Worm (Caenorhabditis elegans) whole organism, young adult: Measurements from ENCODE around the gene cylc-1.
"Not testable (repeated sequence)": the region's sequence is repeated elsewhere in the genome, so short reads cannot be mapped to it uniquely, and the experiment has no call there.

ENCODE experiments used
- B0019.2 ChIP-seq: fragments of 200-800 bp; sonication (Bioruptor generic); conservative IDR thresholded peaks from 2 replicates; pipeline ENCODE4 v1.3.6; 2022; ENCODE audit warnings: missing genetic modification reagents, missing genetic modification characterization, missing compliant biosample characterization
- B0336.3 ChIP-seq: fragments of 200-800 bp; sonication (Bioruptor generic); IDR thresholded peaks from 2 replicates; pipeline ENCODE4 v1.3.6; 2022; ENCODE audit warnings: missing genetic modification characterization, missing compliant biosample characterization
- C17E4.6 ChIP-seq: fragments of 200-800 bp; sonication (Bioruptor generic); IDR thresholded peaks from 2 replicates; pipeline ENCODE4 v1.3.6; 2022; ENCODE audit warnings: missing genetic modification reagents, missing genetic modification characterization, missing compliant biosample characterization
- D2030.7 ChIP-seq: fragments of 200-800 bp; sonication (Bioruptor generic); IDR thresholded peaks from 2 replicates; pipeline ENCODE4 v1.3.6; 2022; ENCODE audit warnings: missing genetic modification reagents, missing genetic modification characterization, missing compliant biosample characterization
- F22D6.2 ChIP-seq: sonication (generic microtip); optimal IDR thresholded peaks from 2 replicates; lab custom pipeline; 2016; ENCODE audit warnings: mild to moderate bottlenecking, missing genetic modification characterization, missing compliant biosample characterization
- F33H1.4 ChIP-seq: fragments of 200-800 bp; sonication (Bioruptor generic); IDR thresholded peaks from 2 replicates; pipeline ENCODE4 v1.3.6; 2022; ENCODE audit warnings: missing genetic modification reagents, missing genetic modification characterization, missing compliant biosample characterization
- F49E8.2 ChIP-seq: sonication (generic microtip); optimal IDR thresholded peaks from 3 replicates; lab custom pipeline; 2017; ENCODE audit warnings: missing genetic modification characterization, mild to moderate bottlenecking, missing compliant biosample characterization, antibody characterized with exemption, moderate library complexity; ENCODE audit not compliant: insufficient read depth
- Y53G8AR.9 ChIP-seq: fragments of 200-800 bp; sonication (Bioruptor generic); conservative IDR thresholded peaks from 2 replicates; pipeline ENCODE4 v1.3.6; 2022; ENCODE audit warnings: missing genetic modification reagents, missing genetic modification characterization, missing compliant biosample characterization
- Y56A3A.18 ChIP-seq: fragments of 200-800 bp; sonication (Bioruptor generic); IDR thresholded peaks from 2 replicates; pipeline ENCODE4 v1.3.6; 2022; ENCODE audit warnings: missing genetic modification reagents, missing genetic modification characterization, missing compliant biosample characterization
- Y79H2A.3 ChIP-seq: fragments of 200-800 bp; sonication (Bioruptor generic); conservative IDR thresholded peaks from 2 replicates; pipeline ENCODE4 v1.3.6; 2022; ENCODE audit warnings: missing genetic modification reagents, missing genetic modification characterization, missing compliant biosample characterization
- ZK185.1 ChIP-seq: sonication (generic microtip); optimal IDR thresholded peaks from 2 replicates; lab custom pipeline; 2016; ENCODE audit warnings: mild to moderate bottlenecking, missing genetic modification characterization, missing compliant biosample characterization; ENCODE audit not compliant: poor library complexity, severe bottlenecking
- ama-1 ChIP-seq, 3 experiments: fragments of 150-350 bp in 1 of 3; sonication (generic microtip) in 2 of 3; optimal IDR thresholded peaks; 2 replicates each; lab custom pipeline; 2014 to 2018; ENCODE audit warnings: missing biosample characterization in 2 of 3, missing genetic modification characterization in 2 of 3, missing genetic modification reagents in 2 of 3
- aptf-3 ChIP-seq: fragments of 200-800 bp; sonication (Bioruptor generic); IDR thresholded peaks from 2 replicates; pipeline ENCODE4 v1.3.6; 2022; ENCODE audit warnings: missing genetic modification characterization, missing compliant biosample characterization
- atf-7 ChIP-seq: sonication (generic microtip); optimal IDR thresholded peaks from 2 replicates; lab custom pipeline; 2017; ENCODE audit warnings: mild to moderate bottlenecking, missing genetic modification characterization, missing compliant biosample characterization
- attf-6 ChIP-seq: fragments of 200-800 bp; sonication (Bioruptor generic); IDR thresholded peaks from 2 replicates; pipeline ENCODE4 v1.3.6; 2022; ENCODE audit warnings: missing genetic modification reagents, missing genetic modification characterization, missing compliant biosample characterization
- ceh-100 ChIP-seq: fragments of 200-800 bp; sonication (Bioruptor generic); IDR thresholded peaks from 2 replicates; pipeline ENCODE4 v1.3.6; 2022; ENCODE audit warnings: missing genetic modification reagents, missing genetic modification characterization, missing compliant biosample characterization
- ceh-91 ChIP-seq: fragments of 200-800 bp; sonication (Bioruptor generic); IDR thresholded peaks from 2 replicates; pipeline ENCODE4 v1.3.6; 2022; ENCODE audit warnings: missing genetic modification reagents, missing genetic modification characterization, missing compliant biosample characterization
- dox-1 ChIP-seq: fragments of 200-800 bp; sonication (Bioruptor generic); IDR thresholded peaks from 2 replicates; pipeline ENCODE4 v1.3.6; 2022; ENCODE audit warnings: missing genetic modification reagents, missing genetic modification characterization, missing compliant biosample characterization
- ekl-4 ChIP-seq: fragments of 200-800 bp; sonication (Bioruptor generic); IDR thresholded peaks from 2 replicates; pipeline ENCODE4 v1.3.6; 2022; ENCODE audit warnings: missing genetic modification reagents, missing genetic modification characterization, missing compliant biosample characterization
- hmg-1.2 ChIP-seq: fragments of 200-800 bp; sonication (Bioruptor generic); IDR thresholded peaks from 2 replicates; pipeline ENCODE4 v1.3.6; 2022; ENCODE audit warnings: missing genetic modification reagents, missing genetic modification characterization, missing compliant biosample characterization
- hrde-1 ChIP-seq: sonication (generic microtip); optimal IDR thresholded peaks from 2 replicates; lab custom pipeline; 2016; ENCODE audit warnings: missing genetic modification characterization, mild to moderate bottlenecking, missing compliant biosample characterization, moderate library complexity, missing genotype, missing genetic modification reagents, borderline replicate concordance
- hsf-1 ChIP-seq: fragments of 200-800 bp; sonication (Bioruptor generic); IDR thresholded peaks from 2 replicates; pipeline ENCODE4 v1.3.6; 2022; ENCODE audit warnings: missing genetic modification reagents, missing genetic modification characterization, missing compliant biosample characterization
- lin-35 ChIP-seq, 3 experiments: fragments of 150-350 bp in 2 of 3; sonication (generic microtip) in 1 of 3; optimal IDR thresholded peaks; 2 replicates each; lab custom pipeline; 2014 to 2018; ENCODE audit warnings: missing biosample characterization in 3 of 3, missing genetic modification characterization in 3 of 3, missing genetic modification reagents in 3 of 3
- lsl-1 ChIP-seq: fragments of 200-800 bp; sonication (Bioruptor generic); optimal IDR thresholded peaks from 2 replicates; lab custom pipeline; 2018; ENCODE audit warnings: mild to moderate bottlenecking, missing genetic modification characterization, moderate library complexity, missing compliant biosample characterization
- lsy-27 ChIP-seq: sonication (generic microtip); optimal IDR thresholded peaks from 2 replicates; lab custom pipeline; 2017; ENCODE audit warnings: missing genetic modification characterization, mild to moderate bottlenecking, missing compliant biosample characterization, antibody characterized with exemption, missing genotype, borderline replicate concordance; ENCODE audit not compliant: insufficient read depth
- madf-3 ChIP-seq: fragments of 200-800 bp; sonication (Bioruptor generic); IDR thresholded peaks from 2 replicates; pipeline ENCODE4 v1.3.6; 2022; ENCODE audit warnings: missing genetic modification reagents, missing genetic modification characterization, missing compliant biosample characterization
- madf-6 ChIP-seq: fragments of 200-800 bp; sonication (Bioruptor generic); IDR thresholded peaks from 2 replicates; pipeline ENCODE4 v1.3.6; 2022; ENCODE audit warnings: missing genetic modification reagents, missing genetic modification characterization, missing compliant biosample characterization
- mcd-1 ChIP-seq: fragments of 200-800 bp; sonication (Bioruptor generic); IDR thresholded peaks from 2 replicates; pipeline ENCODE4 v1.3.6; 2022; ENCODE audit warnings: missing genetic modification reagents, missing genetic modification characterization, missing compliant biosample characterization
- nfyb-1 ChIP-seq: fragments of 200-800 bp; sonication (Bioruptor generic); IDR thresholded peaks from 2 replicates; pipeline ENCODE4 v1.3.6; 2022; ENCODE audit warnings: missing genetic modification reagents, missing genetic modification characterization, missing compliant biosample characterization
- nhr-27 ChIP-seq: fragments of 200-800 bp; sonication (Bioruptor generic); optimal IDR thresholded peaks from 2 replicates; lab custom pipeline; 2018; ENCODE audit warnings: mild to moderate bottlenecking, missing genetic modification characterization, moderate library complexity, missing compliant biosample characterization
- nhr-90 ChIP-seq: sonication (generic microtip); optimal IDR thresholded peaks from 2 replicates; lab custom pipeline; 2016; ENCODE audit warnings: missing genotype, mild to moderate bottlenecking, missing genetic modification characterization, missing compliant biosample characterization
- pbrm-1 ChIP-seq: fragments of 200-800 bp; sonication (Bioruptor generic); IDR thresholded peaks from 2 replicates; pipeline ENCODE4 v1.3.6; 2022; ENCODE audit warnings: missing genetic modification reagents, missing genetic modification characterization, missing compliant biosample characterization
- rcor-1 ChIP-seq: fragments of 200-800 bp; sonication (Bioruptor generic); IDR thresholded peaks from 2 replicates; pipeline ENCODE4 v1.3.6; 2022; ENCODE audit warnings: missing genetic modification reagents, missing genetic modification characterization, missing compliant biosample characterization
- rec-8 ChIP-seq, 2 experiments: sonication (generic microtip); optimal IDR thresholded peaks; 2 replicates each; lab custom pipeline; 2016; ENCODE audit warnings: mild to moderate bottlenecking in 2 of 2, missing genetic modification characterization in 2 of 2, missing genetic modification reagents in 2 of 2, missing genotype in 2 of 2, missing biosample characterization in 1 of 2, missing compliant biosample characterization in 1 of 2, moderate library complexity in 1 of 2
- sdz-38 ChIP-seq: sonication (generic microtip); optimal IDR thresholded peaks from 2 replicates; lab custom pipeline; 2016; ENCODE audit warnings: missing genotype, missing genetic modification characterization, missing compliant biosample characterization
- snpc-4 ChIP-seq, 5 experiments: fragments of 150-350 bp in 1 of 5; sonication (generic microtip) in 4 of 5; optimal IDR thresholded peaks; 2 replicates each; lab custom pipeline; 2014 to 2018; ENCODE audit warnings: missing genetic modification characterization in 5 of 5, missing biosample characterization in 3 of 5, antibody characterized with exemption in 2 of 5, mild to moderate bottlenecking in 2 of 5, missing compliant biosample characterization in 2 of 5, missing genotype in 2 of 5, moderate library complexity in 2 of 5, missing genetic modification reagents in 1 of 5
- sptf-2 ChIP-seq: fragments of 200-800 bp; sonication (Bioruptor generic); optimal IDR thresholded peaks from 2 replicates; lab custom pipeline; 2018; ENCODE audit warnings: mild to moderate bottlenecking, missing genetic modification characterization, missing compliant biosample characterization
- tbp1 ChIP-seq: fragments of 200-800 bp; sonication (Bioruptor generic); optimal IDR thresholded peaks from 2 replicates; lab custom pipeline; 2018; ENCODE audit warnings: mild to moderate bottlenecking, missing genetic modification characterization, missing compliant biosample characterization
- xnd-1 ChIP-seq: sonication (generic microtip); optimal IDR thresholded peaks from 2 replicates; lab custom pipeline; 2016; ENCODE audit warnings: missing genotype, missing genetic modification reagents, missing genetic modification characterization, missing compliant biosample characterization
- zfh-2 ChIP-seq: fragments of 200-800 bp; sonication (Bioruptor generic); conservative IDR thresholded peaks from 2 replicates; pipeline ENCODE4 v1.3.6; 2022; ENCODE audit warnings: missing genetic modification reagents, missing genetic modification characterization, missing compliant biosample characterization
- ztf-18 ChIP-seq: sonication (generic microtip); optimal IDR thresholded peaks from 2 replicates; lab custom pipeline; 2016; ENCODE audit warnings: missing genotype, mild to moderate bottlenecking, missing genetic modification characterization, missing compliant biosample characterization
- ztf-25 ChIP-seq: fragments of 200-800 bp; sonication (Bioruptor generic); IDR thresholded peaks from 2 replicates; pipeline ENCODE4 v1.3.6; 2022; ENCODE audit warnings: missing genetic modification reagents, missing genetic modification characterization, missing compliant biosample characterization
- ztf-28 ChIP-seq: fragments of 200-800 bp; sonication (Bioruptor generic); IDR thresholded peaks from 2 replicates; pipeline ENCODE4 v1.3.6; 2022; ENCODE audit warnings: missing genetic modification reagents, missing genetic modification characterization, missing compliant biosample characterization

The cylc-1 gene

DNA sequence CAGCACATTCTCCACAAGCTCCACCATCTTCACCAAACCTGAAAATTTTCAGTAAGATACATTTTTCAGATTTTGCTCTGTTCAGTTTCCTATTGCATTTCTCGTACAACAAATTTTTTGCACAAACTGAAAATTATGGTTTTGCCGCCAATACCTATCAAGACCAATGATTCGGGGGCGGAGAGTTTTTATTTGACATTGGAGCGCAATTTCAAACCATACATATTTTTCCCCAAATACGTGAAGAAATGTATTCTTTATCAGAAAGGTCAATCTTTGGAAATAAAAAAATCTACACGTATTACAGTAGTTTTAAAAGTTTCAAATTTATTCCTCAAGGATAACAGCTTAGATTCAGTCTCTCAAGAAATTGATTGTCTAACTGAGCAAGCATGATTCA lies 40.9 kb upstream of the cylc-1 start, which contains the start of gene F36H12.5:
Gene F36H12.5, plus strand, starts transcription at position 301 of the 400 bp plus-strand sequence.
- TF ChIP-seq zfh-2 (GFP tag; lab: Robert Waterston, UW) (no peak), lsl-1 (GFP tag; lab: Kevin White, UChicago) (no peak), F22D6.2 (no peak), rec-8 (tag; optimal IDR thresholded peaks at IDR 0.05; lab: Kevin White, UChicago) (no peak), sptf-2 (GFP tag; lab: Kevin White, UChicago) (no peak), snpc-4 (GFP tag; optimal IDR thresholded peaks at IDR 0.05; lab: Kevin White, UChicago) (no peak), snpc-4 (tag; optimal IDR thresholded peaks at IDR 0.05; lab: Kevin White, UChicago) (no peak), dox-1 (GFP tag; lab: Robert Waterston, UW) (no peak), lin-35 (GFP tag; optimal IDR thresholded peaks at IDR 0.05; lab: Kevin White, UChicago) (no peak), ZK185.1 (no peak), ztf-18 (tag; lab: Kevin White, UChicago) (no peak), nhr-27 (tag; lab: Kevin White, UChicago) (no peak), nhr-90 (no peak), atf-7 (no peak), sdz-38 (tag; lab: Kevin White, UChicago) (no peak), lsy-27 (tag; lab: Kevin White, UChicago) (no peak)

DNA sequence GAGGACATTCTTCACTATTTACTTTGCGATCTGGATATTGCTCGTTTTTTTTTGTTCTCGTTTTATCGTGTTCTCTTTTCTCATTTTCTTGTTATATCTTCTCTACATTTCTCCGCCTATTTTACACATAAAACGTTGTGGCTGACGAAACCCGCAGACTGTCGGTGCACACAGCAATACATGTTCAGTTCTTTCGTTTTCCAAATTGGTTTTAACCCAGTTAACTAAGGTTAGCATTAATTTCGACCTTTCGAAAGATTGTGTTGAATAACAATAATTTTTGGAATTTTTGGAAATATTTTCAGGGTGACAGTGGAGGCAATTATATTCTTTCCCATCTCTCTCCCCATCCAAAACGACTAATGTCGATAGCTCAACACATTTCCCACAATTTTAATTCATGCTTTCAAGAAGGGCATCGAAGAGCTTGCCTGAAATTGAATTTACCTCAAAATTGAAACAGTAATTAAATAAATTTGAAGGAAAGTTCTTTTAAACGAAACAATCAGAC lies 39.2 kb upstream of the cylc-1 start:
- TF ChIP-seq aptf-3 (GFP tag; lab: Robert Waterston, UW) (0 out of 2 replicates have a peak, but pooled peaks have one; percentile 8), ceh-100 (GFP tag; lab: Robert Waterston, UW) (peak; percentile 35; the same call in 1 of the 2 replicates), B0019.2 (GFP tag; lab: Robert Waterston, UW) (0 out of 2 replicates have a peak, but pooled peaks have one; percentile 28), ztf-25 (GFP tag; lab: Robert Waterston, UW) (0 out of 2 replicates have a peak, but pooled peaks have one; percentile 73), F49E8.2 (tag; lab: Kevin White, UChicago) (peak; percentile 69), D2030.7 (GFP tag; lab: Robert Waterston, UW) (peak; percentile 95), hrde-1 (tag; lab: Kevin White, UChicago) (peak; percentile 42), dox-1 (GFP tag; lab: Robert Waterston, UW) (peak; percentile 89), Y53G8AR.9 (peak; percentile 65; the same call in 1 of the 2 replicates), snpc-4 (GFP tag; optimal IDR thresholded peaks at IDR 0.05; lab: Kevin White, UChicago) (peak; percentile 93), snpc-4 (tag; optimal IDR thresholded peaks at IDR 0.05; lab: Kevin White, UChicago) (peak; percentile 84 to 97 (median 95)), ama-1 (optimal IDR thresholded peaks at IDR 0.05; lab: Kevin White, UChicago) (peak; percentile 26), C17E4.6 (GFP tag; lab: Robert Waterston, UW) (peak; percentile 55; the same call in 1 of the 2 replicates), B0336.3 (GFP tag; lab: Robert Waterston, UW) (0 out of 2 replicates have a peak, but pooled peaks have one; percentile 26), ztf-28 (0 out of 2 replicates have a peak, but pooled peaks have one; percentile 53), xnd-1 (tag; lab: Kevin White, UChicago) (peak; percentile 7), hmg-1.2 (GFP tag; lab: Robert Waterston, UW) (peak; percentile 82), hsf-1 (GFP tag; lab: Robert Waterston, UW) (peak; percentile 63; the same call in 1 of the 2 replicates), nfyb-1 (GFP tag; lab: Robert Waterston, UW) (peak; percentile 62; the same call in 1 of the 2 replicates), mcd-1 (peak; percentile 56; the same call in 1 of the 2 replicates), madf-6 (GFP tag; lab: Robert Waterston, UW) (peak; percentile 80), Y79H2A.3 (GFP tag; lab: Robert Waterston, UW) (0 out of 2 replicates have a peak, but pooled peaks have one; percentile 12), Y56A3A.18 (GFP tag; lab: Robert Waterston, UW) (peak; percentile 41; the same call in 1 of the 2 replicates), ekl-4 (GFP tag; lab: Robert Waterston, UW) (peak; percentile 82), pbrm-1 (GFP tag; lab: Robert Waterston, UW) (peak; percentile 85), lsl-1 (GFP tag; lab: Kevin White, UChicago) (peak; percentile 34), rcor-1 (GFP tag; lab: Robert Waterston, UW) (peak; percentile 38; the same call in 1 of the 2 replicates), F33H1.4 (GFP tag; lab: Robert Waterston, UW) (peak; percentile 52; the same call in 1 of the 2 replicates), ceh-91 (peak; percentile 38; the same call in 1 of the 2 replicates), attf-6 (GFP tag; lab: Robert Waterston, UW) (peak; percentile 99), tbp1 (peak; percentile 69), madf-3 (GFP tag; lab: Robert Waterston, UW) (0 out of 2 replicates have a peak, but pooled peaks have one; percentile 38)
- not testable (repeated sequence) for TF ChIP-seq ama-1 (GFP tag; optimal IDR thresholded peaks at IDR 0.05; lab: Kevin White, UChicago)
